Fruit fly (Drosophila melanogaster): Measurements from ENCODE around the gene VhaM9.7-a.

VhaM9.7-a gene

dm6 chr3L:4230357-4230901 is 32.1 kb upstream of the VhaM9.7-a start (continued):
- TF ChIP-seq CG13287 (GFP tag; IDR thresholded peaks at IDR 0.05; ENCODE audit: partially characterized antibody) (no peak), CG11695 (GFP tag; IDR thresholded peaks at IDR 0.05) (peak; percentile 86), Atf3 (GFP tag; optimal IDR thresholded peaks at IDR 0.05) (peak; percentile 94), Mad (GFP tag; optimal IDR thresholded peaks at IDR 0.05) (peak; percentile 93), Myb (GFP tag; optimal IDR thresholded peaks at IDR 0.05) (peak; percentile 74), CG15269 (tag; optimal IDR thresholded peaks at IDR 0.05) (peak; percentile 86), maf-S (GFP tag; optimal IDR thresholded peaks at IDR 0.05) (peak; percentile 82), CG7839 (tag; optimal IDR thresholded peaks at IDR 0.05) (peak; percentile 95), esg (GFP tag; conservative IDR thresholded peaks at IDR 0.05) (peak; percentile 89), CG3995 (GFP tag; optimal IDR thresholded peaks at IDR 0.05) (peak; percentile 26), Spps (tag; optimal IDR thresholded peaks at IDR 0.05) (peak; percentile 95), bowl (GFP tag; IDR thresholded peaks at IDR 0.05) (peak; percentile 73), Asciz (GFP tag; optimal IDR thresholded peaks at IDR 0.05) (peak; percentile 92), CG6683 (GFP tag; optimal IDR thresholded peaks at IDR 0.05) (peak; percentile 70), crc (GFP tag; optimal IDR thresholded peaks at IDR 0.05) (peak; percentile 84), bcd (GFP tag; optimal IDR thresholded peaks at IDR 0.05) (peak; percentile 92), CoRest (tag; optimal IDR thresholded peaks at IDR 0.05) (peak; percentile 95), CG4328 (GFP tag; optimal IDR thresholded peaks at IDR 0.05) (peak; percentile 86), CG12236 (GFP tag; optimal IDR thresholded peaks at IDR 0.05) (peak; percentile 93), CG8089 (GFP tag; optimal IDR thresholded peaks at IDR 0.05) (peak; percentile 94), CG1529 (GFP tag; optimal IDR thresholded peaks at IDR 0.05) (peak; percentile 96), schlank (tag; optimal IDR thresholded peaks at IDR 0.05) (no peak), wor (GFP tag; IDR thresholded peaks at IDR 0.05) (peak; percentile 91), CG8359 (GFP tag; optimal IDR thresholded peaks at IDR 0.05; ENCODE audit: borderline replicate concordance) (peak; percentile 90), Stat92E (GFP tag; optimal IDR thresholded peaks at IDR 0.05) (peak in 1 of 3 experiments; percentile 97), CG7963 (GFP tag; IDR thresholded peaks at IDR 0.05; ENCODE audit: partially characterized antibody) (no peak), pita (GFP tag; optimal IDR thresholded peaks at IDR 0.05) (no peak), ase (GFP tag; IDR thresholded peaks at IDR 0.05) (peak; percentile 88; the same call in 2 of the 3 replicates), CG14667 (GFP tag; IDR thresholded peaks at IDR 0.05) (peak; percentile 86), HLH54F (GFP tag; optimal IDR thresholded peaks at IDR 0.05) (peak; percentile 85), Bdp1 (GFP tag; optimal IDR thresholded peaks at IDR 0.05) (peak; percentile 84), Rfx (GFP tag; IDR thresholded peaks at IDR 0.05) (peak; percentile 69), row (GFP tag; IDR thresholded peaks at IDR 0.05) (peak; percentile 96), CG5180 (GFP tag; optimal IDR thresholded peaks at IDR 0.05) (peak; percentile 85), CG11456 (GFP tag; IDR thresholded peaks at IDR 0.05) (peak; percentile 76), Jarid2 (GFP tag; optimal IDR thresholded peaks at IDR 0.05) (peak; percentile 69), vvl (GFP tag; IDR thresholded peaks at IDR 0.05) (peak; percentile 93), mirr (GFP tag; optimal IDR thresholded peaks at IDR 0.05) (no peak), Dip3 (GFP tag; optimal IDR thresholded peaks at IDR 0.05) (peak; percentile 54), GATAe (GFP tag; conservative IDR thresholded peaks at IDR 0.05) (no peak), ttk (GFP tag; IDR thresholded peaks at IDR 0.05) (peak; percentile 88), CG13123 (GFP tag; optimal IDR thresholded peaks at IDR 0.05) (peak; percentile 83), CG1024 (GFP tag; IDR thresholded peaks at IDR 0.05) (peak; percentile 66), CG15696 (tag; optimal IDR thresholded peaks at IDR 0.05) (peak; percentile 99), h (optimal IDR thresholded peaks at IDR 0.05) (no peak), CG12659 (GFP tag; optimal IDR thresholded peaks at IDR 0.05) (peak; percentile 90), CG8944 (GFP tag; optimal IDR thresholded peaks at IDR 0.05) (peak; percentile 94), stc (GFP tag; IDR thresholded peaks at IDR 0.05) (peak; percentile 90), CG6254 (GFP tag; optimal IDR thresholded peaks at IDR 0.05) (peak; percentile 95), az2 (GFP tag; optimal IDR thresholded peaks at IDR 0.05) (peak; percentile 95), CG4404 (GFP tag; IDR thresholded peaks at IDR 0.05) (peak; percentile 97)
